Fruit fly (Drosophila melanogaster) whole organism, wandering third instar larva: Measurements from ENCODE around the gene CG11694.

ENCODE experiments used
- Abd-B ChIP-seq: fragments of >200 bp; optimal IDR thresholded peaks from 2 replicates; lab custom pipeline; 2017; ENCODE audit warnings: missing biosample characterization, missing genetic modification characterization
- CrebA ChIP-seq: fragments of 200-800 bp; sonication (Bioruptor generic); optimal IDR thresholded peaks from 2 replicates; lab custom pipeline; 2016; ENCODE audit warnings: missing biosample characterization, mild to moderate bottlenecking, missing genetic modification characterization, borderline replicate concordance
- Dif ChIP-seq: fragments of 200-275, 200-300 bp; sonication (Bioruptor generic); optimal IDR thresholded peaks from 2 replicates; lab custom pipeline; 2018; ENCODE audit warnings: missing biosample characterization, missing genetic modification characterization; ENCODE audit not compliant: partially characterized antibody
- HLH106 ChIP-seq: fragments of 200-800 bp; optimal IDR thresholded peaks from 3 replicates; lab custom pipeline; 2019; ENCODE audit warnings: missing biosample characterization, mild to moderate bottlenecking, missing genetic modification characterization, moderate library complexity
- Hnf4 ChIP-seq: fragments of 200-800 bp; sonication (Bioruptor generic); optimal IDR thresholded peaks from 2 replicates; lab custom pipeline; 2016; ENCODE audit warnings: missing biosample characterization, mild to moderate bottlenecking, missing genetic modification characterization
- Jra ChIP-seq: sonication (Bioruptor generic); optimal IDR thresholded peaks from 2 replicates; lab custom pipeline; 2016; ENCODE audit warnings: missing biosample characterization, missing genetic modification characterization
- Myc ChIP-seq: fragments of >200 bp; optimal IDR thresholded peaks from 2 replicates; lab custom pipeline; 2017
- OdsH ChIP-seq: fragments of 200-800 bp; sonication (Bioruptor generic); optimal IDR thresholded peaks from 2 replicates; lab custom pipeline; 2016; ENCODE audit warnings: missing biosample characterization, mild to moderate bottlenecking, missing genetic modification characterization
- Rel ChIP-seq, 2 experiments: fragments of 200-800 bp; sonication (Bioruptor generic) in 1 of 2; optimal IDR thresholded peaks; 2 replicates in 1 of 2; 3 replicates in 1 of 2; lab custom pipeline; 2016 to 2019; ENCODE audit warnings: mild to moderate bottlenecking in 2 of 2, missing biosample characterization in 2 of 2, missing genetic modification characterization in 2 of 2, moderate library complexity in 1 of 2
- Sp1 ChIP-seq: fragments of 200-800 bp; sonication (Bioruptor generic); optimal IDR thresholded peaks from 3 replicates; lab custom pipeline; 2019; ENCODE audit warnings: missing biosample characterization, mild to moderate bottlenecking, missing genetic modification characterization, moderate library complexity
- Vsx2 ChIP-seq: fragments of 200-300, 225-300 bp; sonication (Bioruptor generic); optimal IDR thresholded peaks from 2 replicates; lab custom pipeline; 2018; ENCODE audit warnings: missing biosample characterization, missing genetic modification characterization; ENCODE audit not compliant: partially characterized antibody
- br ChIP-seq: fragments of 200-800 bp; sonication (Bioruptor generic); optimal IDR thresholded peaks from 2 replicates; lab custom pipeline; 2016; ENCODE audit warnings: missing biosample characterization, missing genetic modification characterization
- dl ChIP-seq, 2 experiments: fragments of 175-275, 200-275 bp in 1 of 2; fragments of 200-275 bp in 1 of 2; sonication (Bioruptor generic); optimal IDR thresholded peaks; lab custom pipeline; 2018; ENCODE audit warnings: mild to moderate bottlenecking in 2 of 2, missing biosample characterization in 2 of 2, missing genetic modification characterization in 2 of 2, moderate library complexity in 2 of 2; ENCODE audit not compliant: partially characterized antibody in 2 of 2, insufficient read depth in 1 of 2
- dsf ChIP-seq: sonication (Bioruptor generic); optimal IDR thresholded peaks from 2 replicates; lab custom pipeline; 2016; ENCODE audit warnings: missing biosample characterization, missing genetic modification characterization, borderline replicate concordance
- ey ChIP-seq: fragments of 200-800 bp; sonication (Bioruptor generic); optimal IDR thresholded peaks from 2 replicates; lab custom pipeline; 2016; ENCODE audit warnings: missing biosample characterization, missing genetic modification characterization
- foxo ChIP-seq, 2 experiments: fragments of 200-800 bp; sonication (Bioruptor generic); optimal IDR thresholded peaks; 2 replicates in 1 of 2; 3 replicates in 1 of 2; lab custom pipeline; 2016 to 2017; ENCODE audit warnings: missing biosample characterization in 2 of 2, missing genetic modification characterization in 2 of 2
- fru ChIP-seq: fragments of 200-800 bp; sonication (Bioruptor generic); optimal IDR thresholded peaks from 3 replicates; lab custom pipeline; 2016; ENCODE audit warnings: missing biosample characterization, mild to moderate bottlenecking, missing genetic modification characterization
- h ChIP-seq: fragments of 200-800 bp; sonication (Bioruptor generic); optimal IDR thresholded peaks from 3 replicates; lab custom pipeline; 2016; ENCODE audit warnings: missing biosample characterization, mild to moderate bottlenecking, missing genetic modification characterization
- jim ChIP-seq: fragments of 175-275, 200-325 bp; sonication (Bioruptor generic); optimal IDR thresholded peaks from 2 replicates; lab custom pipeline; 2016; ENCODE audit warnings: missing biosample characterization, mild to moderate bottlenecking, missing genetic modification characterization
- lola ChIP-seq: fragments of >200 bp; optimal IDR thresholded peaks from 2 replicates; lab custom pipeline; 2017; ENCODE audit warnings: missing biosample characterization, missing genetic modification characterization
- psq ChIP-seq: fragments of 200-800 bp; sonication (Bioruptor generic); optimal IDR thresholded peaks from 3 replicates; lab custom pipeline; 2017; ENCODE audit warnings: missing biosample characterization, mild to moderate bottlenecking, missing genetic modification characterization, moderate library complexity
- rgr ChIP-seq: fragments of 200-800 bp; sonication (Bioruptor generic); optimal IDR thresholded peaks from 3 replicates; lab custom pipeline; 2016; ENCODE audit warnings: missing biosample characterization, mild to moderate bottlenecking, missing genetic modification characterization
- sv ChIP-seq: fragments of 200-800 bp; sonication (Bioruptor generic); optimal IDR thresholded peaks from 3 replicates; lab custom pipeline; 2016; ENCODE audit warnings: missing biosample characterization, missing genetic modification characterization
- tai ChIP-seq: sonication (Bioruptor generic); optimal IDR thresholded peaks from 2 replicates; lab custom pipeline; 2016; ENCODE audit warnings: missing biosample characterization, missing genetic modification characterization
- woc ChIP-seq: sonication (Bioruptor generic); optimal IDR thresholded peaks from 2 replicates; lab custom pipeline; 2016; ENCODE audit warnings: missing biosample characterization, mild to moderate bottlenecking, missing genetic modification characterization

The CG11694 gene

dm6 chr3R:8279970-8280369 is 32.0 kb downstream of the CG11694 start:
- peak; percentile 43 for TF ChIP-seq HLH106 (tag; lab: Kevin White, UChicago)
- TF ChIP-seq Rel (GFP tag; optimal IDR thresholded peaks at IDR 0.05; lab: Kevin White, UChicago) = no peak
- TF ChIP-seq Rel (tag; optimal IDR thresholded peaks at IDR 0.05; lab: Kevin White, UChicago) = peak; percentile 38
- no peak for TF ChIP-seq psq (GFP tag; lab: Kevin White, UChicago)
- TF ChIP-seq Dif = peak; percentile 20
- peak in 1 of 2 experiments; percentile 22 for TF ChIP-seq foxo (GFP tag; optimal IDR thresholded peaks at IDR 0.05; lab: Kevin White, UChicago)
- peak; percentile 19 for TF ChIP-seq Sp1 (GFP tag; lab: Kevin White, UChicago)

dm6 chr3R:8277494-8278293 is 34.2 kb downstream of the CG11694 start, which contains the start of gene ato:
ato (plus strand) TSS chr3R:8278052.
- TF ChIP-seq woc (GFP tag; lab: Kevin White, UChicago) (no peak), Vsx2 (GFP tag; lab: Kevin White, UChicago) (peak; percentile 60)

- TF ChIP-seq Rel (GFP tag; optimal IDR thresholded peaks at IDR 0.05; lab: Kevin White, UChicago) = no peak
- TF ChIP-seq Rel (tag; optimal IDR thresholded peaks at IDR 0.05; lab: Kevin White, UChicago) = no peak
- TF ChIP-seq sv = no peak
- TF ChIP-seq Myc (lab: Kevin White, UChicago) = no peak
- no peak for TF ChIP-seq lola (GFP tag; lab: Kevin White, UChicago)
- TF ChIP-seq dl (GFP tag; optimal IDR thresholded peaks at IDR 0.05; lab: Kevin White, UChicago; ENCODE audit: insufficient read depth in 1 of 2, partially characterized antibody in 2 of 2) = no peak
- no peak for TF ChIP-seq Hnf4 (GFP tag; lab: Kevin White, UChicago)
- TF ChIP-seq CrebA = no peak
- no peak for TF ChIP-seq tai
- TF ChIP-seq HLH106 (tag; lab: Kevin White, UChicago) = no peak
- no peak for TF ChIP-seq Jra (GFP tag; lab: Kevin White, UChicago)
- no peak for TF ChIP-seq br (GFP tag; lab: Kevin White, UChicago)
- TF ChIP-seq Abd-B (GFP tag; lab: Kevin White, UChicago) = no peak
- TF ChIP-seq, all 38 proteins: peak for 0
Observed at dm6 chr3R:8275031-8275430, 36.9 kb downstream of the CG11694 start.

dm6 chr3R:8272573-8273165 is 39.3 kb downstream of the CG11694 start:
- TF ChIP-seq Jra (GFP tag; lab: Kevin White, UChicago) (no peak), rgr (GFP tag; lab: Kevin White, UChicago) (peak; percentile 63), fru (GFP tag; lab: Kevin White, UChicago) (peak; percentile 70), br (GFP tag; lab: Kevin White, UChicago) (peak; percentile 71), psq (GFP tag; lab: Kevin White, UChicago) (peak; percentile 56), Rel (GFP tag; optimal IDR thresholded peaks at IDR 0.05; lab: Kevin White, UChicago) (no peak), Rel (tag; optimal IDR thresholded peaks at IDR 0.05; lab: Kevin White, UChicago) (peak; percentile 23), foxo (GFP tag; optimal IDR thresholded peaks at IDR 0.05; lab: Kevin White, UChicago) (peak in 1 of 2 experiments; percentile 69), ey (peak; percentile 65), jim (GFP tag; lab: Kevin White, UChicago) (no peak), dsf (GFP tag; lab: Kevin White, UChicago) (no peak), CrebA (no peak), h (GFP tag; lab: Kevin White, UChicago) (peak; percentile 79), HLH106 (tag; lab: Kevin White, UChicago) (peak; percentile 62), OdsH (GFP tag; lab: Kevin White, UChicago) (peak; percentile 60), tai (no peak), lola (GFP tag; lab: Kevin White, UChicago) (no peak), Sp1 (GFP tag; lab: Kevin White, UChicago) (peak; percentile 10)

dm6 chr3R:8269740-8270139 is 42.2 kb downstream of the CG11694 start, which contains the start of gene CG9630:
CG9630 (minus strand) TSS chr3R:8269896.
- TF ChIP-seq dsf (GFP tag; lab: Kevin White, UChicago) (no peak), Dif (peak; percentile 13), Myc (lab: Kevin White, UChicago) (peak; percentile 55)
